Worm (Caenorhabditis elegans) whole organism, midembryonic: ENCODE data around the gene dnj-11.

Source experiments
- T22C8.4 ChIP-seq: fragments of 200-800 bp; sonication (Bioruptor generic); IDR thresholded peaks from 2 replicates; pipeline ENCODE4 v1.3.6; 2022; ENCODE audit warnings: missing genetic modification characterization, missing compliant biosample characterization
- cog-1 ChIP-seq: sonication (generic microtip); optimal IDR thresholded peaks from 2 replicates; lab custom pipeline; 2016; ENCODE audit warnings: missing genetic modification characterization, missing compliant biosample characterization
- flt-1 ChIP-seq: fragments of 200-800 bp; sonication (Bioruptor generic); IDR thresholded peaks from 2 replicates; pipeline ENCODE4 v1.3.6; 2022; ENCODE audit warnings: missing genetic modification characterization, missing compliant biosample characterization
- klf-2 ChIP-seq: fragments of 200-800 bp; sonication (Bioruptor generic); conservative IDR thresholded peaks from 2 replicates; pipeline ENCODE4 v1.3.6; 2022; ENCODE audit warnings: missing genetic modification reagents, missing genetic modification characterization, missing compliant biosample characterization
- med-1 ChIP-seq: sonication (generic microtip); optimal IDR thresholded peaks from 2 replicates; lab custom pipeline; 2017; ENCODE audit warnings: missing genetic modification characterization, mild to moderate bottlenecking, missing compliant biosample characterization, antibody characterized with exemption, missing genetic modification reagents; ENCODE audit not compliant: insufficient read depth
- tab-1 ChIP-seq: fragments of 200-800 bp; sonication (Bioruptor generic); IDR thresholded peaks from 2 replicates; pipeline ENCODE4 v1.3.6; 2022; ENCODE audit warnings: missing genetic modification characterization, missing compliant biosample characterization
- ztf-23 ChIP-seq: fragments of 200-800 bp; sonication (Bioruptor generic); IDR thresholded peaks from 2 replicates; pipeline ENCODE4 v1.3.6; 2022; ENCODE audit warnings: missing genetic modification reagents, missing genetic modification characterization, missing compliant biosample characterization
- ztf-29 ChIP-seq: fragments of 200-800 bp; sonication (Bioruptor generic); IDR thresholded peaks from 2 replicates; pipeline ENCODE4 v1.3.6; 2022; ENCODE audit warnings: missing genetic modification reagents, missing genetic modification characterization, missing compliant biosample characterization

ce11 chrIV:6603549-6603948, 17.9 kb downstream of the dnj-11 start:
- TF ChIP-seq ztf-23 (no peak), flt-1 (no peak), cog-1 (no peak), tab-1 (GFP tag; lab: Robert Waterston, UW) (no peak), ztf-29 (no peak), T22C8.4 (GFP tag; lab: Robert Waterston, UW) (no peak), med-1 (GFP tag; lab: Kevin White, UChicago) (no peak), klf-2 (no peak)
